Fruit fly (Drosophila melanogaster) whole organism, embryonic: ENCODE data around the gene CG9150.

Experiments used
- ATbp ChIP-seq: fragments of 200-800 bp; sonication (Bioruptor generic); optimal IDR thresholded peaks from 2 replicates; lab custom pipeline; 2017; ENCODE audit warnings: missing biosample characterization, mild to moderate bottlenecking, missing genetic modification characterization, missing genetic modification reagents
- Ada2b ChIP-seq: fragments of 200-800 bp; sonication (Bioruptor generic); IDR thresholded peaks from 2 replicates; pipeline ENCODE4 v1.3.6; 2022; ENCODE audit warnings: missing biosample characterization, missing genetic modification characterization
- Adf1 ChIP-seq: fragments of 200-800 bp; sonication (Bioruptor generic); IDR thresholded peaks from 2 replicates; pipeline ENCODE4 v1.3.6; 2022; ENCODE audit warnings: missing biosample characterization, missing genetic modification characterization
- Atf-2 ChIP-seq: fragments of 200-800 bp; sonication (Bioruptor generic); optimal IDR thresholded peaks from 2 replicates; lab custom pipeline; 2016; ENCODE audit warnings: missing biosample characterization, missing genetic modification characterization
- B-H1 ChIP-seq: fragments of 200-800 bp; sonication (Bioruptor generic); IDR thresholded peaks from 3 replicates; pipeline ENCODE4 v1.3.6; 2022; ENCODE audit warnings: missing biosample characterization, missing genetic modification characterization
- CG10209 ChIP-seq: fragments of 200-800 bp; sonication (Bioruptor generic); optimal IDR thresholded peaks from 3 replicates; lab custom pipeline; 2017; ENCODE audit warnings: missing biosample characterization, mild to moderate bottlenecking, missing genetic modification characterization, missing genetic modification reagents
- CG10462 ChIP-seq: fragments of 200-800 bp; sonication (Bioruptor generic); optimal IDR thresholded peaks from 2 replicates; lab custom pipeline; 2016; ENCODE audit warnings: missing biosample characterization, missing genetic modification characterization
- CG11695 ChIP-seq: fragments of 200-800 bp; sonication (Bioruptor generic); IDR thresholded peaks from 3 replicates; pipeline ENCODE4 v1.3.6; 2022; ENCODE audit warnings: missing biosample characterization, missing genetic modification characterization
- CG12104 ChIP-seq: fragments of 200-800 bp; sonication (Bioruptor generic); optimal IDR thresholded peaks from 3 replicates; lab custom pipeline; 2016; ENCODE audit warnings: missing biosample characterization, missing genetic modification characterization
- CG14667 ChIP-seq: fragments of 200-800 bp; sonication (Bioruptor generic); IDR thresholded peaks from 2 replicates; pipeline ENCODE4 v1.3.6; 2022; ENCODE audit warnings: missing biosample characterization, missing genetic modification characterization
- CG16779 ChIP-seq: fragments of 200-800 bp; sonication (Bioruptor generic); IDR thresholded peaks from 2 replicates; pipeline ENCODE4 v1.3.6; 2022; ENCODE audit warnings: missing biosample characterization, missing genetic modification characterization
- CG16813 ChIP-seq: fragments of 200-800 bp; sonication (Bioruptor generic); IDR thresholded peaks from 3 replicates; pipeline ENCODE4 v1.3.6; 2022; ENCODE audit warnings: missing biosample characterization, missing genetic modification characterization; ENCODE audit not compliant: partially characterized antibody
- CG2116 ChIP-seq: fragments of 200-800 bp; sonication (Bioruptor generic); optimal IDR thresholded peaks from 3 replicates; lab custom pipeline; 2018; ENCODE audit warnings: missing biosample characterization, mild to moderate bottlenecking, missing genetic modification characterization
- CG2678 ChIP-seq: fragments of 200-800 bp; sonication (Bioruptor generic); optimal IDR thresholded peaks from 3 replicates; lab custom pipeline; 2019; ENCODE audit warnings: missing biosample characterization, mild to moderate bottlenecking, missing genetic modification characterization, moderate library complexity
- CG30020 ChIP-seq: fragments of 200-800 bp; optimal IDR thresholded peaks from 2 replicates; lab custom pipeline; 2019; ENCODE audit warnings: missing biosample characterization, mild to moderate bottlenecking, missing genetic modification characterization, moderate library complexity
- CG3281 ChIP-seq: fragments of 200-800 bp; sonication (Bioruptor generic); optimal IDR thresholded peaks from 3 replicates; lab custom pipeline; 2017; ENCODE audit warnings: missing biosample characterization, mild to moderate bottlenecking, missing genetic modification characterization
- CG4820 ChIP-seq: fragments of 200-800 bp; sonication (Bioruptor generic); optimal IDR thresholded peaks from 3 replicates; lab custom pipeline; 2016; ENCODE audit warnings: missing biosample characterization, missing genetic modification characterization
- CG5180 ChIP-seq: fragments of 200-800 bp; sonication (Bioruptor generic); optimal IDR thresholded peaks from 3 replicates; lab custom pipeline; 2017; ENCODE audit warnings: missing biosample characterization, missing genetic modification characterization, mild to moderate bottlenecking, moderate library complexity, missing genetic modification reagents
- D19B ChIP-seq: fragments of 200-800 bp; sonication (Bioruptor generic); optimal IDR thresholded peaks from 2 replicates; lab custom pipeline; 2017; ENCODE audit warnings: missing biosample characterization, mild to moderate bottlenecking, missing genetic modification characterization
- Dip2 ChIP-seq: fragments of 200-800 bp; sonication (Bioruptor generic); IDR thresholded peaks from 2 replicates; pipeline ENCODE4 v1.3.6; 2022; ENCODE audit warnings: missing biosample characterization, missing genetic modification characterization
- Dref ChIP-seq: fragments of 200-800 bp; sonication (Bioruptor generic); IDR thresholded peaks from 2 replicates; pipeline ENCODE4 v1.3.6; 2022; ENCODE audit warnings: missing biosample characterization, missing genetic modification characterization
- Fer2 ChIP-seq: fragments of 200-800 bp; sonication (Bioruptor generic); optimal IDR thresholded peaks from 2 replicates; lab custom pipeline; 2018; ENCODE audit warnings: missing biosample characterization, mild to moderate bottlenecking, missing genetic modification characterization, moderate library complexity
- GATAe ChIP-seq: fragments of 200-800 bp; sonication (Bioruptor generic); conservative IDR thresholded peaks from 2 replicates; pipeline ENCODE4 v1.3.6; 2022; ENCODE audit warnings: missing biosample characterization, missing genetic modification characterization
- HmgD ChIP-seq: fragments of 200-800 bp; sonication (Bioruptor generic); optimal IDR thresholded peaks from 3 replicates; lab custom pipeline; 2016; ENCODE audit warnings: missing biosample characterization, missing genetic modification characterization
- Lpt ChIP-seq: fragments of >200 bp; optimal IDR thresholded peaks from 2 replicates; lab custom pipeline; 2018; ENCODE audit warnings: missing biosample characterization, missing genetic modification characterization
- MESR4 ChIP-seq: fragments of 200-800 bp; sonication (Bioruptor generic); optimal IDR thresholded peaks from 2 replicates; lab custom pipeline; 2018; ENCODE audit warnings: missing biosample characterization, mild to moderate bottlenecking, missing genetic modification characterization, moderate library complexity
- Nf-YB ChIP-seq: fragments of 200-800 bp; sonication (Bioruptor generic); optimal IDR thresholded peaks from 3 replicates; lab custom pipeline; 2019; ENCODE audit warnings: missing biosample characterization, mild to moderate bottlenecking, missing genetic modification characterization, moderate library complexity
- PHDP ChIP-seq: fragments of 200-800 bp; sonication (Bioruptor generic); optimal IDR thresholded peaks from 3 replicates; lab custom pipeline; 2018; ENCODE audit warnings: missing biosample characterization, mild to moderate bottlenecking, missing genetic modification characterization, moderate library complexity
- Ptx1 ChIP-seq: fragments of 200-800 bp; sonication (Bioruptor generic); IDR thresholded peaks from 2 replicates; pipeline ENCODE4 v1.3.6; 2022; ENCODE audit warnings: missing biosample characterization, missing genetic modification characterization
- aop ChIP-seq: fragments of 200-800 bp; sonication (Bioruptor generic); IDR thresholded peaks from 2 replicates; pipeline ENCODE4 v1.3.6; 2022; ENCODE audit warnings: missing biosample characterization, missing genetic modification characterization
- ash1 ChIP-seq: fragments of 200-800 bp; sonication (Bioruptor generic); optimal IDR thresholded peaks from 2 replicates; lab custom pipeline; 2018; ENCODE audit warnings: missing biosample characterization, mild to moderate bottlenecking, missing genetic modification characterization
- ato ChIP-seq: fragments of 200-800 bp; sonication (Bioruptor generic); IDR thresholded peaks from 2 replicates; pipeline ENCODE4 v1.3.6; 2022; ENCODE audit warnings: missing biosample characterization, missing genetic modification characterization; ENCODE audit not compliant: partially characterized antibody
- bowl ChIP-seq: fragments of 200-800 bp; sonication (Bioruptor generic); IDR thresholded peaks from 2 replicates; pipeline ENCODE4 v1.3.6; 2022; ENCODE audit warnings: missing biosample characterization, missing genetic modification characterization
- cg ChIP-seq: fragments of 200-800 bp; sonication (Bioruptor generic); optimal IDR thresholded peaks from 3 replicates; lab custom pipeline; 2019; ENCODE audit warnings: missing biosample characterization, mild to moderate bottlenecking, missing genetic modification characterization, moderate library complexity
- chinmo ChIP-seq: fragments of 200-800 bp; sonication (Bioruptor generic); IDR thresholded peaks from 4 replicates; pipeline ENCODE4 v1.3.6; 2022; ENCODE audit warnings: missing biosample characterization, missing genetic modification characterization; ENCODE audit not compliant: partially characterized antibody
- ci ChIP-seq: fragments of 200-800 bp; sonication (Bioruptor generic); IDR thresholded peaks from 3 replicates; pipeline ENCODE4 v1.3.6; 2022; ENCODE audit warnings: missing biosample characterization, missing genetic modification characterization
- crp ChIP-seq, 2 experiments: fragments of 200-800 bp; sonication (Bioruptor generic); optimal IDR thresholded peaks; 2 replicates in 1 of 2; 3 replicates in 1 of 2; lab custom pipeline; 2017; ENCODE audit warnings: missing biosample characterization in 2 of 2, missing genetic modification characterization in 2 of 2, mild to moderate bottlenecking in 1 of 2, moderate library complexity in 1 of 2
- esg ChIP-seq: fragments of 200-800 bp; sonication (Bioruptor generic); conservative IDR thresholded peaks from 2 replicates; pipeline ENCODE4 v1.3.6; 2022; ENCODE audit warnings: missing biosample characterization, missing genetic modification characterization
- fd3F ChIP-seq: fragments of 200-800 bp; sonication (Bioruptor generic); optimal IDR thresholded peaks from 2 replicates; lab custom pipeline; 2018; ENCODE audit warnings: missing biosample characterization, mild to moderate bottlenecking, missing genetic modification characterization, moderate library complexity
- gro ChIP-seq: fragments of 200-800 bp; sonication (Bioruptor generic); optimal IDR thresholded peaks from 2 replicates; lab custom pipeline; 2016; ENCODE audit warnings: missing biosample characterization, missing genetic modification characterization
- gt ChIP-seq: fragments of 200-800 bp; sonication (Bioruptor generic); IDR thresholded peaks from 2 replicates; pipeline ENCODE4 v1.3.6; 2022; ENCODE audit warnings: missing biosample characterization, missing genetic modification characterization
- ham ChIP-seq: fragments of 200-800 bp; sonication (Bioruptor generic); IDR thresholded peaks from 2 replicates; pipeline ENCODE4 v1.3.6; 2022; ENCODE audit warnings: missing biosample characterization, missing genetic modification characterization
- jing ChIP-seq: fragments of 200-800 bp; sonication (Bioruptor generic); optimal IDR thresholded peaks from 2 replicates; lab custom pipeline; 2018; ENCODE audit warnings: missing biosample characterization, mild to moderate bottlenecking, missing genetic modification characterization
- mirr ChIP-seq: fragments of 200-800 bp; sonication (Bioruptor generic); optimal IDR thresholded peaks from 3 replicates; lab custom pipeline; 2018; ENCODE audit warnings: missing biosample characterization, mild to moderate bottlenecking, missing genetic modification characterization
- nom ChIP-seq: fragments of 200-800 bp; sonication (Bioruptor generic); optimal IDR thresholded peaks from 2 replicates; lab custom pipeline; 2017; ENCODE audit warnings: missing biosample characterization, missing genetic modification characterization, mild to moderate bottlenecking, moderate library complexity, missing genetic modification reagents
- rib ChIP-seq: fragments of 200-800 bp; sonication (Bioruptor generic); IDR thresholded peaks from 2 replicates; pipeline ENCODE4 v1.3.6; 2022; ENCODE audit warnings: missing biosample characterization, missing genetic modification characterization
- sna ChIP-seq: fragments of 200-800 bp; sonication (Bioruptor generic); IDR thresholded peaks from 2 replicates; pipeline ENCODE4 v1.3.6; 2022; ENCODE audit warnings: missing biosample characterization, missing genetic modification characterization; ENCODE audit not compliant: partially characterized antibody
- sr ChIP-seq: fragments of 200-800 bp; sonication (Bioruptor generic); IDR thresholded peaks from 3 replicates; pipeline ENCODE4 v1.3.6; 2022; ENCODE audit warnings: missing biosample characterization, missing genetic modification characterization
- toy ChIP-seq: fragments of 200-800 bp; sonication (Bioruptor generic); IDR thresholded peaks from 2 replicates; pipeline ENCODE4 v1.3.6; 2022; ENCODE audit warnings: missing biosample characterization, missing genetic modification characterization
- usp ChIP-seq: fragments of >200 bp; optimal IDR thresholded peaks from 2 replicates; lab custom pipeline; 2017; ENCODE audit warnings: missing biosample characterization, missing genetic modification characterization

The CG9150 gene

dm6 chr2L:6047528-6048160 lies 20.8 kb downstream of the CG9150 start, which contains the start of gene IPIP (continued):
- TF ChIP-seq CG4820 (GFP tag; lab: Kevin White, UChicago) (no peak), Lpt (GFP tag; lab: Kevin White, UChicago) (no peak), D19B (GFP tag; lab: Kevin White, UChicago) (no peak), PHDP (tag; lab: Kevin White, UChicago) (no peak), ATbp (GFP tag; lab: Kevin White, UChicago) (peak; percentile 25), sr (GFP tag; lab: Robert Waterston, UW) (0 out of 3 replicates have a peak, but pooled peaks have one; percentile 3), cg (GFP tag; lab: Kevin White, UChicago) (no peak), usp (no peak), CG3281 (GFP tag; lab: Kevin White, UChicago) (peak; percentile 7), CG16779 (GFP tag; lab: Robert Waterston, UW) (0 out of 2 replicates have a peak, but pooled peaks have one; percentile 50), chinmo (GFP tag; lab: Robert Waterston, UW) (peak; percentile 80; the same call in 1 of the 4 replicates), CG16813 (GFP tag; lab: Robert Waterston, UW) (peak; percentile 87), sna (GFP tag; lab: Robert Waterston, UW) (0 out of 2 replicates have a peak, but pooled peaks have one; percentile 21), CG12104 (GFP tag; lab: Kevin White, UChicago) (no peak), gro (GFP tag; lab: Kevin White, UChicago) (peak; percentile 7), esg (no peak), toy (GFP tag; lab: Robert Waterston, UW) (no peak), ash1 (no peak), CG11695 (GFP tag; lab: Robert Waterston, UW) (no peak), Ada2b (GFP tag; lab: Robert Waterston, UW) (no peak), Dref (peak; percentile 79), Adf1 (peak; percentile 33; the same call in 1 of the 2 replicates), bowl (GFP tag; lab: Robert Waterston, UW) (no peak), crp (GFP tag; optimal IDR thresholded peaks at IDR 0.05; lab: Kevin White, UChicago) (peak in 1 of 2 experiments; percentile 73), Nf-YB (GFP tag; lab: Kevin White, UChicago) (no peak), CG10209 (GFP tag; lab: Kevin White, UChicago) (peak; percentile 48), Dip2 (no peak), gt (GFP tag; lab: Robert Waterston, UW) (no peak), nom (GFP tag; lab: Kevin White, UChicago) (peak; percentile 59), MESR4 (peak; percentile 91), Fer2 (tag; lab: Kevin White, UChicago) (no peak), ato (GFP tag; lab: Robert Waterston, UW) (peak; percentile 85), rib (GFP tag; lab: Robert Waterston, UW) (no peak), fd3F (GFP tag; lab: Kevin White, UChicago) (no peak), mirr (peak; percentile 58), ci (peak; percentile 79), CG2116 (peak; percentile 10), GATAe (no peak), ham (GFP tag; lab: Robert Waterston, UW) (no peak), CG30020 (tag; lab: Kevin White, UChicago) (peak; percentile 61), Atf-2 (GFP tag; lab: Kevin White, UChicago) (no peak), HmgD (GFP tag; lab: Kevin White, UChicago) (no peak), CG14667 (GFP tag; lab: Robert Waterston, UW) (peak; percentile 18; the same call in 1 of the 2 replicates), CG2678 (tag; lab: Kevin White, UChicago) (peak; percentile 12), CG10462 (GFP tag; lab: Kevin White, UChicago) (no peak), Ptx1 (GFP tag; lab: Robert Waterston, UW) (peak; percentile 47), jing (GFP tag; lab: Kevin White, UChicago) (no peak), B-H1 (GFP tag; lab: Robert Waterston, UW) (no peak), CG5180 (no peak), aop (GFP tag; lab: Robert Waterston, UW) (no peak)
